Fruit fly (Drosophila melanogaster) whole organism, embryonic: ENCODE measurements around the gene Uck.

ENCODE experiments used
- Blimp-1 ChIP-seq: fragments of 200-800 bp; sonication (Bioruptor generic); optimal IDR thresholded peaks from 3 replicates; lab custom pipeline; 2018; ENCODE audit warnings: missing biosample characterization, missing genetic modification characterization, mild to moderate bottlenecking, moderate library complexity, missing genetic modification reagents
- CG10543 ChIP-seq: fragments of 200-800 bp; sonication (Bioruptor generic); optimal IDR thresholded peaks from 3 replicates; lab custom pipeline; 2017; ENCODE audit warnings: missing biosample characterization, mild to moderate bottlenecking, missing genetic modification characterization, moderate library complexity
- CG10654 ChIP-seq: fragments of 200-800 bp; sonication (Bioruptor generic); optimal IDR thresholded peaks from 2 replicates; lab custom pipeline; 2016; ENCODE audit warnings: missing biosample characterization, missing genetic modification characterization
- CG11456 ChIP-seq: fragments of 200-800 bp; sonication (Bioruptor generic); IDR thresholded peaks from 3 replicates; pipeline ENCODE4 v1.3.6; 2022; ENCODE audit warnings: missing biosample characterization, missing genetic modification characterization
- CG11504 ChIP-seq: fragments of 200-800 bp; sonication (Bioruptor generic); optimal IDR thresholded peaks from 3 replicates; lab custom pipeline; 2019; ENCODE audit warnings: missing biosample characterization, mild to moderate bottlenecking, missing genetic modification characterization, moderate library complexity
- CG11695 ChIP-seq: fragments of 200-800 bp; sonication (Bioruptor generic); IDR thresholded peaks from 3 replicates; pipeline ENCODE4 v1.3.6; 2022; ENCODE audit warnings: missing biosample characterization, missing genetic modification characterization
- CG16779 ChIP-seq: fragments of 200-800 bp; sonication (Bioruptor generic); IDR thresholded peaks from 2 replicates; pipeline ENCODE4 v1.3.6; 2022; ENCODE audit warnings: missing biosample characterization, missing genetic modification characterization
- CG17612 ChIP-seq: fragments of 200-800 bp; sonication (Bioruptor generic); IDR thresholded peaks from 2 replicates; pipeline ENCODE4 v1.3.6; 2022; ENCODE audit warnings: missing biosample characterization, missing genetic modification characterization
- CG17829 ChIP-seq: fragments of 200-800 bp; optimal IDR thresholded peaks from 2 replicates; lab custom pipeline; 2019; ENCODE audit warnings: missing biosample characterization, mild to moderate bottlenecking, missing genetic modification characterization, moderate library complexity
- CG1792 ChIP-seq: fragments of 200-800 bp; sonication (Bioruptor generic); optimal IDR thresholded peaks from 2 replicates; lab custom pipeline; 2016; ENCODE audit warnings: missing biosample characterization, missing genetic modification characterization
- CG18764 ChIP-seq: fragments of 200-800 bp; sonication (Bioruptor generic); optimal IDR thresholded peaks from 3 replicates; lab custom pipeline; 2016; ENCODE audit warnings: missing biosample characterization, missing genetic modification characterization
- CG2199 ChIP-seq: fragments of 200-800 bp; sonication (Bioruptor generic); IDR thresholded peaks from 3 replicates; pipeline ENCODE4 v1.3.6; 2022; ENCODE audit warnings: missing biosample characterization, missing genetic modification characterization
- CG2875 ChIP-seq: fragments of 200-800 bp; sonication (Bioruptor generic); optimal IDR thresholded peaks from 2 replicates; lab custom pipeline; 2017; ENCODE audit warnings: missing biosample characterization, mild to moderate bottlenecking, missing genetic modification characterization, missing genetic modification reagents
- CG3065 ChIP-seq: fragments of 200-800 bp; sonication (Bioruptor generic); optimal IDR thresholded peaks from 2 replicates; lab custom pipeline; 2016; ENCODE audit warnings: missing biosample characterization, missing genetic modification characterization
- CG3281 ChIP-seq: fragments of 200-800 bp; sonication (Bioruptor generic); optimal IDR thresholded peaks from 3 replicates; lab custom pipeline; 2017; ENCODE audit warnings: missing biosample characterization, mild to moderate bottlenecking, missing genetic modification characterization
- CG34376 ChIP-seq: fragments of 200-800 bp; sonication (Bioruptor generic); optimal IDR thresholded peaks from 2 replicates; lab custom pipeline; 2018; ENCODE audit warnings: missing biosample characterization, mild to moderate bottlenecking, missing genetic modification characterization
- CG34422 ChIP-seq: fragments of 200-800 bp; sonication (Bioruptor generic); IDR thresholded peaks from 3 replicates; pipeline ENCODE4 v1.3.6; 2022; ENCODE audit warnings: missing biosample characterization, missing genetic modification characterization
- CG3995 ChIP-seq: fragments of 200-800 bp; sonication (Bioruptor generic); optimal IDR thresholded peaks from 3 replicates; lab custom pipeline; 2016; ENCODE audit warnings: missing biosample characterization, missing genetic modification characterization
- CG4617 ChIP-seq: fragments of 200-800 bp; sonication (Bioruptor generic); optimal IDR thresholded peaks from 3 replicates; lab custom pipeline; 2016; ENCODE audit warnings: missing biosample characterization, missing genetic modification characterization, borderline replicate concordance
- CG6254 ChIP-seq: fragments of 200-800 bp; sonication (Bioruptor generic); optimal IDR thresholded peaks from 3 replicates; lab custom pipeline; 2017; ENCODE audit warnings: mild to moderate bottlenecking, missing biosample characterization, missing genetic modification reagents, missing genetic modification characterization
- CG7271 ChIP-seq: fragments of 200-800 bp; sonication (Bioruptor generic); optimal IDR thresholded peaks from 2 replicates; lab custom pipeline; 2018; ENCODE audit warnings: missing biosample characterization, mild to moderate bottlenecking, missing genetic modification characterization, moderate library complexity
- CkIIα-i1 ChIP-seq: fragments of 200-800 bp; sonication (Bioruptor generic); IDR thresholded peaks from 2 replicates; pipeline ENCODE4 v1.3.6; 2022; ENCODE audit warnings: missing biosample characterization, missing genetic modification characterization
- CoRest ChIP-seq: fragments of 200-800 bp; sonication (Bioruptor generic); optimal IDR thresholded peaks from 3 replicates; lab custom pipeline; 2018; ENCODE audit warnings: missing biosample characterization, mild to moderate bottlenecking, missing genetic modification characterization, moderate library complexity
- Deaf1 ChIP-seq: fragments of 200-800 bp; optimal IDR thresholded peaks from 3 replicates; lab custom pipeline; 2019; ENCODE audit warnings: missing biosample characterization, mild to moderate bottlenecking, missing genetic modification characterization, moderate library complexity
- HLHmδ ChIP-seq: fragments of 200-800 bp; sonication (Bioruptor generic); optimal IDR thresholded peaks from 2 replicates; lab custom pipeline; 2018; ENCODE audit warnings: missing biosample characterization, mild to moderate bottlenecking, missing genetic modification characterization, moderate library complexity
- Jarid2 ChIP-seq: fragments of 200-800 bp; sonication (Bioruptor generic); optimal IDR thresholded peaks from 3 replicates; lab custom pipeline; 2017; ENCODE audit warnings: mild to moderate bottlenecking, missing biosample characterization, missing genetic modification reagents, missing genetic modification characterization
- Lhr ChIP-seq: fragments of 200-800 bp; sonication (Bioruptor generic); optimal IDR thresholded peaks from 3 replicates; lab custom pipeline; 2017; ENCODE audit warnings: mild to moderate bottlenecking, missing biosample characterization, missing genetic modification reagents, missing genetic modification characterization
- Med ChIP-seq: fragments of 200-800 bp; sonication (Bioruptor generic); peaks from one replicate; lab custom pipeline; 2016; ENCODE audit warnings: missing biosample characterization, missing genetic modification characterization, mild to moderate bottlenecking, inconsistent platforms, moderate library complexity
- NFAT ChIP-seq: fragments of 200-800 bp; sonication (Bioruptor generic); IDR thresholded peaks from 2 replicates; pipeline ENCODE4 v1.3.6; 2022; ENCODE audit warnings: missing biosample characterization, missing genetic modification characterization
- Tbp ChIP-seq: fragments of >200 bp; optimal IDR thresholded peaks from 2 replicates; lab custom pipeline; 2018; ENCODE audit warnings: missing biosample characterization, missing genetic modification characterization
- caup ChIP-seq: fragments of 200-800 bp; sonication (Bioruptor generic); optimal IDR thresholded peaks from 3 replicates; lab custom pipeline; 2017; ENCODE audit warnings: missing biosample characterization, mild to moderate bottlenecking, missing genetic modification characterization, moderate library complexity; ENCODE audit not compliant: severe bottlenecking
- chinmo ChIP-seq: fragments of 200-800 bp; sonication (Bioruptor generic); IDR thresholded peaks from 4 replicates; pipeline ENCODE4 v1.3.6; 2022; ENCODE audit warnings: missing biosample characterization, missing genetic modification characterization; ENCODE audit not compliant: partially characterized antibody
- crp ChIP-seq, 2 experiments: fragments of 200-800 bp; sonication (Bioruptor generic); optimal IDR thresholded peaks; 2 replicates in 1 of 2; 3 replicates in 1 of 2; lab custom pipeline; 2017; ENCODE audit warnings: missing biosample characterization in 2 of 2, missing genetic modification characterization in 2 of 2, mild to moderate bottlenecking in 1 of 2, moderate library complexity in 1 of 2
- dysf ChIP-seq: fragments of 200-800 bp; sonication (Bioruptor generic); IDR thresholded peaks from 3 replicates; pipeline ENCODE4 v1.3.6; 2022; ENCODE audit warnings: missing biosample characterization, missing genetic modification characterization
- gfzf ChIP-seq: fragments of 200-800 bp; sonication (Bioruptor generic); optimal IDR thresholded peaks from 2 replicates; lab custom pipeline; 2016; ENCODE audit warnings: missing biosample characterization, mild to moderate bottlenecking, missing genetic modification characterization, moderate library complexity
- ham ChIP-seq: fragments of 200-800 bp; sonication (Bioruptor generic); IDR thresholded peaks from 2 replicates; pipeline ENCODE4 v1.3.6; 2022; ENCODE audit warnings: missing biosample characterization, missing genetic modification characterization
- ind ChIP-seq: fragments of 200-800 bp; sonication (Bioruptor generic); optimal IDR thresholded peaks from 3 replicates; lab custom pipeline; 2016; ENCODE audit warnings: missing biosample characterization, missing genetic modification characterization
- insv ChIP-seq, 2 experiments: fragments of 200-800 bp; sonication (Bioruptor generic); optimal IDR thresholded peaks; 3 replicates each; lab custom pipeline; 2016 to 2018; ENCODE audit warnings: missing biosample characterization in 2 of 2, missing genetic modification characterization in 2 of 2
- ken ChIP-seq: fragments of 200-800 bp; sonication (Bioruptor generic); IDR thresholded peaks from 3 replicates; pipeline ENCODE4 v1.3.6; 2022; ENCODE audit warnings: missing biosample characterization, missing genetic modification characterization
- mirr ChIP-seq: fragments of 200-800 bp; sonication (Bioruptor generic); optimal IDR thresholded peaks from 3 replicates; lab custom pipeline; 2018; ENCODE audit warnings: missing biosample characterization, mild to moderate bottlenecking, missing genetic modification characterization
- rib ChIP-seq: fragments of 200-800 bp; sonication (Bioruptor generic); IDR thresholded peaks from 2 replicates; pipeline ENCODE4 v1.3.6; 2022; ENCODE audit warnings: missing biosample characterization, missing genetic modification characterization
- ro ChIP-seq: fragments of 200-800 bp; sonication (Bioruptor generic); IDR thresholded peaks from 2 replicates; pipeline ENCODE4 v1.3.6; 2022; ENCODE audit warnings: missing biosample characterization, missing genetic modification characterization
- salm ChIP-seq: fragments of 200-800 bp; sonication (Bioruptor generic); optimal IDR thresholded peaks from 2 replicates; lab custom pipeline; 2018; ENCODE audit warnings: missing biosample characterization, mild to moderate bottlenecking, missing genetic modification characterization
- sd ChIP-seq: fragments of 200-800 bp; sonication (Bioruptor generic); optimal IDR thresholded peaks from 3 replicates; lab custom pipeline; 2018; ENCODE audit warnings: missing biosample characterization, mild to moderate bottlenecking, missing genetic modification characterization, moderate library complexity
- sob ChIP-seq: fragments of 200-800 bp; sonication (Bioruptor generic); IDR thresholded peaks from 2 replicates; pipeline ENCODE4 v1.3.6; 2022; ENCODE audit warnings: missing biosample characterization, missing genetic modification characterization
- z ChIP-seq: fragments of 200-800 bp; sonication (Bioruptor generic); IDR thresholded peaks from 3 replicates; pipeline ENCODE4 v1.3.6; 2022; ENCODE audit warnings: missing biosample characterization, missing genetic modification characterization

Gene Uck

dm6 chr3R:24283582-24284085 lies 6.3 kb upstream of the Uck start, which contains the start of gene CG6356 (continued):
- peak; percentile 35 for TF ChIP-seq HLHmδ
- no peak for TF ChIP-seq sd (tag; lab: Kevin White, UChicago)
- TF ChIP-seq CG11504 (tag; lab: Kevin White, UChicago) = peak; percentile 44
- no peak for TF ChIP-seq dysf (GFP tag; lab: Robert Waterston, UW)
- peak; percentile 96 for TF ChIP-seq Deaf1
- no peak for TF ChIP-seq CG17829
- TF ChIP-seq Jarid2 = peak; percentile 57
- TF ChIP-seq rib (GFP tag; lab: Robert Waterston, UW) = peak; percentile 57; the same call in 1 of the 2 replicates
- TF ChIP-seq CG18764 (GFP tag; lab: Kevin White, UChicago) = no peak
- no peak for TF ChIP-seq ham (GFP tag; lab: Robert Waterston, UW)
- no peak for TF ChIP-seq Tbp
- TF ChIP-seq NFAT (GFP tag; lab: Robert Waterston, UW) = 0 out of 2 replicates have a peak, but pooled peaks have one; percentile 33
- no peak for TF ChIP-seq gfzf (GFP tag; lab: Kevin White, UChicago)
- TF ChIP-seq ken (GFP tag; lab: Robert Waterston, UW) = no peak
- TF ChIP-seq CkIIα-i1 (GFP tag; lab: Robert Waterston, UW) = no peak
- TF ChIP-seq CG3995 = no peak
- TF ChIP-seq CG4617 (GFP tag; lab: Kevin White, UChicago) = no peak
- no peak for TF ChIP-seq crp (GFP tag; optimal IDR thresholded peaks at IDR 0.05; lab: Kevin White, UChicago)
- TF ChIP-seq ind (GFP tag; lab: Kevin White, UChicago) = no peak
- TF ChIP-seq mirr (GFP tag; lab: Kevin White, UChicago) = peak; percentile 5
- TF ChIP-seq CG2199 = peak; percentile 65; the same call in 1 of the 3 replicates
- no peak for TF ChIP-seq CoRest (tag; lab: Kevin White, UChicago)
- no peak for TF ChIP-seq insv (GFP tag; optimal IDR thresholded peaks at IDR 0.05; lab: Kevin White, UChicago)
- TF ChIP-seq CG11695 (GFP tag; lab: Robert Waterston, UW) = no peak
- 0 out of 2 replicates have a peak, but pooled peaks have one; percentile 11 for TF ChIP-seq CG16779 (GFP tag; lab: Robert Waterston, UW)
- TF ChIP-seq CG3065 (GFP tag; lab: Kevin White, UChicago) = no peak
- no peak for TF ChIP-seq CG7271 (tag; lab: Kevin White, UChicago)
- TF ChIP-seq CG17612 = no peak
- TF ChIP-seq sob (GFP tag; lab: Robert Waterston, UW) = peak; percentile 31; the same call in 1 of the 2 replicates
- TF ChIP-seq CG10654 (GFP tag; lab: Kevin White, UChicago) = no peak
- no peak for TF ChIP-seq Blimp-1 (GFP tag; lab: Kevin White, UChicago)
- TF ChIP-seq CG10543 (GFP tag; lab: Kevin White, UChicago) = peak; percentile 87
- peak; percentile 58 for TF ChIP-seq Med (GFP tag; lab: Kevin White, UChicago)
- peak; percentile 26 for TF ChIP-seq CG2875 (GFP tag; lab: Kevin White, UChicago)
- no peak for TF ChIP-seq ro
- 0 out of 3 replicates have a peak, but pooled peaks have one; percentile 58 for TF ChIP-seq z (GFP tag; lab: Robert Waterston, UW)
- peak; percentile 12 for TF ChIP-seq CG6254 (GFP tag; lab: Kevin White, UChicago)
- no peak for TF ChIP-seq caup (GFP tag; lab: Kevin White, UChicago)
- no peak for TF ChIP-seq CG1792 (GFP tag; lab: Kevin White, UChicago)
- no peak for TF ChIP-seq salm (tag; lab: Kevin White, UChicago)
- TF ChIP-seq CG3281 (GFP tag; lab: Kevin White, UChicago) = no peak
- 0 out of 4 replicates have a peak, but pooled peaks have one; percentile 49 for TF ChIP-seq chinmo (GFP tag; lab: Robert Waterston, UW)
- peak; percentile 69; the same call in 1 of the 3 replicates for TF ChIP-seq CG11456
- no peak for TF ChIP-seq Lhr (GFP tag; lab: Kevin White, UChicago)
- TF ChIP-seq CG34422 = peak; percentile 64; the same call in 1 of the 3 replicates
- TF ChIP-seq CG34376 = peak; percentile 12
